Fruit fly (Drosophila melanogaster): ENCODE measurements around the gene CG43091.

The CG43091 gene

DNA sequence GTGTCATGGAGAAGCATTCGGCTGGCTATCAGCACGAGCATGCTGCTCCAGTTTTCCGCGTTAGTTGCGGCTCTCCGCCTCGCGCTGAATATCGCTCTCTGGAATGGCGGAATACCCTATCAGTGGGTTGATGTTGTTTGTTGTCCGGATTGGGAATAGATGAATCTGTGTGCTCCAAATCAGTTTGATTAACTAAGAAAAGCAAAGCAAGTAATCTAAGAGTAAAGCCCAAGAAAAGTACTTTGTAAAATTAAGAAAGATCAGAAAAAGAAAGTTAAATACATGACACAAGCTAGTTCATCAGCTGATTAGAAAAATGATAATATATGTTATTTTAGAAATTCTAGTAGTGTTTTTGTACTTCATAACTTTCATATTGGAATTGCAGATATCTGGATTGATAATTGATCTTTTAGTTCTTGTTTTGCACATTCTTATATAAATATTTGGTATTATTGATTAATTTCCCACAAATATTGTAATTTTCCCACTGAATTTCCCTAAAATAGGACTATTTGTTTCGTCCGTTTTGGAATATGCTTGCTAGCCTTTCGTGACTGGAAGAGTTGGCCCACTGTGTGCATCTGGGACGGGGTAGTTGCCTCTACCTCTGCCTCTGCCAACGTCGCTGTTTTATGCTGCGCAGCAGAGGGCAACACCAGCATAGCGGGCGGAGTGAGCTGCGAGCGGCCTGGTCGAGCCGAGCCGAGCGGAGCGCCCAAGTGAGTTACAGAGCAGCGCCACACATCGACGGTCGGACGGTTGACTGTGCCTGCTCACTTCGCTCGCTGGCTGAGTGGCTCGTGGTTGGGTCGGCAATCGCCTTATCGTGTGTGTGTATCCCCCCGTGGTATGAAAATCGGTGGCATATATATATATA is 14.4 kb downstream of the CG43091 start (continued):
- peak; percentile 46 for TF ChIP-seq HLH3B (GFP tag; IDR thresholded peaks at IDR 0.05)
- TF ChIP-seq CG10321 (GFP tag; IDR thresholded peaks at IDR 0.05) = no peak
- peak; percentile 41; the same call in 1 of the 2 replicates for TF ChIP-seq Bgb (GFP tag; IDR thresholded peaks at IDR 0.05; ENCODE audit: partially characterized antibody)
- peak; percentile 68 for TF ChIP-seq CG6254 (GFP tag; optimal IDR thresholded peaks at IDR 0.05)
- peak; percentile 15 for TF ChIP-seq CG15601 (tag; optimal IDR thresholded peaks at IDR 0.05)
- peak; percentile 13 for TF ChIP-seq CG12236 (GFP tag; optimal IDR thresholded peaks at IDR 0.05)
- TF ChIP-seq dmrt11E (tag; optimal IDR thresholded peaks at IDR 0.05) = no peak
- TF ChIP-seq CG1792 (GFP tag; optimal IDR thresholded peaks at IDR 0.05) = peak; percentile 1
- peak; percentile 17 for TF ChIP-seq Myb (GFP tag; optimal IDR thresholded peaks at IDR 0.05)
- TF ChIP-seq CG33213 (GFP tag; optimal IDR thresholded peaks at IDR 0.05) = no peak
- TF ChIP-seq CG1024 (GFP tag; IDR thresholded peaks at IDR 0.05) = no peak
- no peak for TF ChIP-seq HLHmδ (GFP tag; optimal IDR thresholded peaks at IDR 0.05)
- no peak for TF ChIP-seq CG7745 (tag; optimal IDR thresholded peaks at IDR 0.05)
- peak; percentile 18 for TF ChIP-seq Fer3 (tag; optimal IDR thresholded peaks at IDR 0.05)
- TF ChIP-seq br (optimal IDR thresholded peaks at IDR 0.05) = no peak
- peak; percentile 23 for TF ChIP-seq Mad (GFP tag; optimal IDR thresholded peaks at IDR 0.05)
- peak; percentile 19 for TF ChIP-seq twi (tag; optimal IDR thresholded peaks at IDR 0.05)
- 0 out of 3 replicates have a peak, but pooled peaks have one; percentile 16 for TF ChIP-seq CG2889 (GFP tag; IDR thresholded peaks at IDR 0.05)
- TF ChIP-seq Optix (GFP tag; IDR thresholded peaks at IDR 0.05) = peak; percentile 34; the same call in 1 of the 3 replicates
- TF ChIP-seq schlank (tag; optimal IDR thresholded peaks at IDR 0.05) = no peak
- TF ChIP-seq NK7.1 (GFP tag; optimal IDR thresholded peaks at IDR 0.05) = no peak
- TF ChIP-seq CG33557 (GFP tag; optimal IDR thresholded peaks at IDR 0.05) = no peak
- no peak for TF ChIP-seq grn (GFP tag; optimal IDR thresholded peaks at IDR 0.05)
- peak; percentile 26 for TF ChIP-seq CG6854 (GFP tag; optimal IDR thresholded peaks at IDR 0.05)
- 0 out of 2 replicates have a peak, but pooled peaks have one; percentile 8 for TF ChIP-seq danr (GFP tag; IDR thresholded peaks at IDR 0.05)
- peak; percentile 56 for TF ChIP-seq pho (GFP tag; optimal IDR thresholded peaks at IDR 0.05)
- no peak for TF ChIP-seq h (optimal IDR thresholded peaks at IDR 0.05)
- TF ChIP-seq ttk (GFP tag; IDR thresholded peaks at IDR 0.05) = peak; percentile 9; the same call in 1 of the 2 replicates
- TF ChIP-seq ftz-f1 (GFP tag; optimal IDR thresholded peaks at IDR 0.05) = peak; percentile 51
- TF ChIP-seq Neu2 (GFP tag; optimal IDR thresholded peaks at IDR 0.05; ENCODE audit: borderline replicate concordance) = no peak
- TF ChIP-seq CG14965 (GFP tag; optimal IDR thresholded peaks at IDR 0.05; ENCODE audit: borderline replicate concordance) = no peak
- peak; percentile 9 for TF ChIP-seq ems (GFP tag; optimal IDR thresholded peaks at IDR 0.05)
- peak; percentile 75 for TF ChIP-seq CG32532 (GFP tag; IDR thresholded peaks at IDR 0.05)
- TF ChIP-seq PHDP (tag; optimal IDR thresholded peaks at IDR 0.05) = peak; percentile 62

DNA sequence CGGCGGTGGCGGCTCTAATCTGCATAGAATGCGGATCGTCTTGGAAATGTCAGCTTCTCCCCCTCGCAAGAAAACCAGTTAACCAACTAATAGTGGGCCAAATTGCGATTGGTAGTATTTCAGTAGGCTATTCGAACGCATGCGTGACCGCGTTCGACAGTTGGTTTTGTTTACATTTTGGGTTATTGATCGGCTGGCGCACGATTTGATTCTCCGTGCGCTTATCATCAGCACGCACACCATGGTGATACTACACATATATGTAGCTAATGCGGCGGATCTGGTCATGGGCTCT is 15.0 kb downstream of the CG43091 start:
- TF ChIP-seq sug (tag; optimal IDR thresholded peaks at IDR 0.05) (peak; percentile 71), chinmo (GFP tag; IDR thresholded peaks at IDR 0.05; ENCODE audit: partially characterized antibody) (peak; percentile 98), bsh (GFP tag; optimal IDR thresholded peaks at IDR 0.05) (no peak), pros (GFP tag; optimal IDR thresholded peaks at IDR 0.05) (peak; percentile 1), so (GFP tag; IDR thresholded peaks at IDR 0.05) (peak; percentile 65; the same call in 1 of the 3 replicates), CG13287 (GFP tag; IDR thresholded peaks at IDR 0.05; ENCODE audit: partially characterized antibody) (peak; percentile 43; the same call in 1 of the 2 replicates), HLHmδ (GFP tag; optimal IDR thresholded peaks at IDR 0.05) (peak; percentile 50), cg (GFP tag; optimal IDR thresholded peaks at IDR 0.05) (peak; percentile 74), CG12769 (tag; optimal IDR thresholded peaks at IDR 0.05) (peak; percentile 27), CG12071 (GFP tag; optimal IDR thresholded peaks at IDR 0.05) (peak; percentile 27), CG7987 (GFP tag; optimal IDR thresholded peaks at IDR 0.05) (peak; percentile 52), peb (GFP tag; IDR thresholded peaks at IDR 0.05) (no peak), mirr (GFP tag; optimal IDR thresholded peaks at IDR 0.05) (peak; percentile 70), sd (tag; optimal IDR thresholded peaks at IDR 0.05) (peak; percentile 85), CG34376 (GFP tag; optimal IDR thresholded peaks at IDR 0.05) (peak; percentile 62), ftz-f1 (GFP tag; optimal IDR thresholded peaks at IDR 0.05) (peak; percentile 1), Lim3 (GFP tag; IDR thresholded peaks at IDR 0.05) (no peak), onecut (GFP tag; IDR thresholded peaks at IDR 0.05) (peak; percentile 72), Deaf1 (tag; optimal IDR thresholded peaks at IDR 0.05) (peak; percentile 90)

Data from whole organism, embryonic.